Fruit fly (Drosophila melanogaster) whole organism, embryonic: Measurements from ENCODE around the gene Cwc25.
A peak's percentile ranks its signal among the peaks of the same experiment; 100 is the strongest.

Experiments used
- Adf1 ChIP-seq: fragments of 200-800 bp; sonication (Bioruptor generic); IDR thresholded peaks from 2 replicates; pipeline ENCODE4 v1.3.6; 2022; ENCODE audit warnings: missing biosample characterization, missing genetic modification characterization
- CG10274 ChIP-seq: fragments of 200-800 bp; sonication (Bioruptor generic); optimal IDR thresholded peaks from 3 replicates; lab custom pipeline; 2017; ENCODE audit warnings: missing biosample characterization, mild to moderate bottlenecking, missing genetic modification characterization
- CG10366 ChIP-seq: fragments of 200-800 bp; sonication (Bioruptor generic); IDR thresholded peaks from 2 replicates; pipeline ENCODE4 v1.3.6; 2022; ENCODE audit warnings: missing biosample characterization, missing genetic modification characterization
- CG10543 ChIP-seq: fragments of 200-800 bp; sonication (Bioruptor generic); optimal IDR thresholded peaks from 3 replicates; lab custom pipeline; 2017; ENCODE audit warnings: missing biosample characterization, mild to moderate bottlenecking, missing genetic modification characterization, moderate library complexity
- CG14441 ChIP-seq: fragments of 200-800 bp; sonication (Bioruptor generic); IDR thresholded peaks from 2 replicates; pipeline ENCODE4 v1.3.6; 2022; ENCODE audit warnings: missing biosample characterization, missing genetic modification characterization
- CG14667 ChIP-seq: fragments of 200-800 bp; sonication (Bioruptor generic); IDR thresholded peaks from 2 replicates; pipeline ENCODE4 v1.3.6; 2022; ENCODE audit warnings: missing biosample characterization, missing genetic modification characterization
- CG14710 ChIP-seq: fragments of 200-800 bp; sonication (Bioruptor generic); optimal IDR thresholded peaks from 3 replicates; lab custom pipeline; 2019; ENCODE audit warnings: missing biosample characterization, mild to moderate bottlenecking, missing genetic modification characterization, moderate library complexity
- CG16779 ChIP-seq: fragments of 200-800 bp; sonication (Bioruptor generic); IDR thresholded peaks from 2 replicates; pipeline ENCODE4 v1.3.6; 2022; ENCODE audit warnings: missing biosample characterization, missing genetic modification characterization
- CG17359 ChIP-seq: fragments of 200-800 bp; sonication (Bioruptor generic); optimal IDR thresholded peaks from 3 replicates; lab custom pipeline; 2018; ENCODE audit warnings: missing biosample characterization, mild to moderate bottlenecking, missing genetic modification characterization, moderate library complexity
- CG17829 ChIP-seq: fragments of 200-800 bp; optimal IDR thresholded peaks from 2 replicates; lab custom pipeline; 2019; ENCODE audit warnings: missing biosample characterization, mild to moderate bottlenecking, missing genetic modification characterization, moderate library complexity
- CG18599 ChIP-seq: fragments of 200-800 bp; sonication (Bioruptor generic); optimal IDR thresholded peaks from 3 replicates; lab custom pipeline; 2017; ENCODE audit warnings: missing biosample characterization, missing genetic modification characterization, mild to moderate bottlenecking, moderate library complexity, missing genetic modification reagents
- CG2199 ChIP-seq: fragments of 200-800 bp; sonication (Bioruptor generic); IDR thresholded peaks from 3 replicates; pipeline ENCODE4 v1.3.6; 2022; ENCODE audit warnings: missing biosample characterization, missing genetic modification characterization
- CG31441 ChIP-seq: fragments of 200-800 bp; sonication (Bioruptor generic); IDR thresholded peaks from 2 replicates; pipeline ENCODE4 v1.3.6; 2022; ENCODE audit warnings: missing biosample characterization, missing genetic modification characterization
- CG33557 ChIP-seq: fragments of 200-800 bp; sonication (Bioruptor generic); optimal IDR thresholded peaks from 2 replicates; lab custom pipeline; 2019; ENCODE audit warnings: missing biosample characterization, mild to moderate bottlenecking, missing genetic modification characterization, moderate library complexity
- CG5953 ChIP-seq: fragments of 200-800 bp; sonication (Bioruptor generic); IDR thresholded peaks from 2 replicates; pipeline ENCODE4 v1.3.6; 2022; ENCODE audit warnings: missing biosample characterization, missing genetic modification characterization
- CG6254 ChIP-seq: fragments of 200-800 bp; sonication (Bioruptor generic); optimal IDR thresholded peaks from 3 replicates; lab custom pipeline; 2017; ENCODE audit warnings: mild to moderate bottlenecking, missing biosample characterization, missing genetic modification reagents, missing genetic modification characterization
- CG6683 ChIP-seq: fragments of 200-800 bp; sonication (Bioruptor generic); optimal IDR thresholded peaks from 2 replicates; lab custom pipeline; 2017; ENCODE audit warnings: missing biosample characterization, mild to moderate bottlenecking, missing genetic modification characterization, missing genetic modification reagents
- CG9437 ChIP-seq: fragments of 200-800 bp; sonication (Bioruptor generic); optimal IDR thresholded peaks from 2 replicates; lab custom pipeline; 2018; ENCODE audit warnings: missing biosample characterization, mild to moderate bottlenecking, missing genetic modification characterization
- Dad ChIP-seq: fragments of 200-800 bp; sonication (Bioruptor generic); optimal IDR thresholded peaks from 3 replicates; lab custom pipeline; 2016; ENCODE audit warnings: missing biosample characterization, missing genetic modification characterization
- Dbx ChIP-seq: fragments of 200-800 bp; sonication (Bioruptor generic); IDR thresholded peaks from 3 replicates; pipeline ENCODE4 v1.3.6; 2022; ENCODE audit warnings: missing biosample characterization, missing genetic modification characterization
- E2f2 ChIP-seq: fragments of 200-800 bp; sonication (Bioruptor generic); IDR thresholded peaks from 2 replicates; pipeline ENCODE4 v1.3.6; 2022; ENCODE audit warnings: missing biosample characterization, missing genetic modification characterization
- Ets65A ChIP-seq: fragments of 200-800 bp; sonication (Bioruptor generic); peaks from one replicate; lab custom pipeline; 2016; ENCODE audit warnings: missing biosample characterization, missing genetic modification characterization
- Fer1 ChIP-seq: fragments of 200-800 bp; sonication (Bioruptor generic); optimal IDR thresholded peaks from 2 replicates; lab custom pipeline; 2017; ENCODE audit warnings: missing biosample characterization, mild to moderate bottlenecking, missing genetic modification characterization
- H2.0 ChIP-seq: fragments of 200-800 bp; sonication (Bioruptor generic); IDR thresholded peaks from 2 replicates; pipeline ENCODE4 v1.3.6; 2022; ENCODE audit warnings: missing biosample characterization, missing genetic modification characterization
- Hmr ChIP-seq: fragments of 200-800 bp; sonication (Bioruptor generic); optimal IDR thresholded peaks from 3 replicates; lab custom pipeline; 2017; ENCODE audit warnings: mild to moderate bottlenecking, missing biosample characterization, missing genetic modification reagents, missing genetic modification characterization
- Lpt ChIP-seq: fragments of >200 bp; optimal IDR thresholded peaks from 2 replicates; lab custom pipeline; 2018; ENCODE audit warnings: missing biosample characterization, missing genetic modification characterization
- Myb ChIP-seq: fragments of 200-800 bp; sonication (Bioruptor generic); optimal IDR thresholded peaks from 2 replicates; lab custom pipeline; 2016; ENCODE audit warnings: missing biosample characterization, missing genetic modification characterization
- Rfx ChIP-seq: fragments of 200-800 bp; sonication (Bioruptor generic); IDR thresholded peaks from 2 replicates; pipeline ENCODE4 v1.3.6; 2022; ENCODE audit warnings: missing biosample characterization, missing genetic modification characterization
- Xrp1 ChIP-seq: fragments of 200-800 bp; sonication (Bioruptor generic); IDR thresholded peaks from 2 replicates; pipeline ENCODE4 v1.3.6; 2022; ENCODE audit warnings: missing biosample characterization, missing genetic modification characterization
- aop ChIP-seq: fragments of 200-800 bp; sonication (Bioruptor generic); IDR thresholded peaks from 2 replicates; pipeline ENCODE4 v1.3.6; 2022; ENCODE audit warnings: missing biosample characterization, missing genetic modification characterization
- bcd ChIP-seq: fragments of 200-800 bp; sonication (Bioruptor generic); optimal IDR thresholded peaks from 2 replicates; lab custom pipeline; 2017; ENCODE audit warnings: missing biosample characterization, mild to moderate bottlenecking, missing genetic modification characterization
- caup ChIP-seq: fragments of 200-800 bp; sonication (Bioruptor generic); optimal IDR thresholded peaks from 3 replicates; lab custom pipeline; 2017; ENCODE audit warnings: missing biosample characterization, mild to moderate bottlenecking, missing genetic modification characterization, moderate library complexity; ENCODE audit not compliant: severe bottlenecking
- chm ChIP-seq: fragments of 200-800 bp; sonication (Bioruptor generic); IDR thresholded peaks from 2 replicates; pipeline ENCODE4 v1.3.6; 2022; ENCODE audit warnings: missing biosample characterization, missing genetic modification characterization
- cwo ChIP-seq: fragments of 200-800 bp; sonication (Bioruptor generic); optimal IDR thresholded peaks from 3 replicates; lab custom pipeline; 2017; ENCODE audit warnings: missing biosample characterization, missing genetic modification characterization, mild to moderate bottlenecking, moderate library complexity, missing genetic modification reagents
- fd3F ChIP-seq: fragments of 200-800 bp; sonication (Bioruptor generic); optimal IDR thresholded peaks from 2 replicates; lab custom pipeline; 2018; ENCODE audit warnings: missing biosample characterization, mild to moderate bottlenecking, missing genetic modification characterization, moderate library complexity
- ftz-f1 ChIP-seq: fragments of 200-800 bp; sonication (Bioruptor generic); optimal IDR thresholded peaks from 2 replicates; lab custom pipeline; 2016; ENCODE audit warnings: missing biosample characterization, missing genetic modification characterization
- fu2 ChIP-seq: fragments of 200-800 bp; sonication (Bioruptor generic); optimal IDR thresholded peaks from 2 replicates; lab custom pipeline; 2016; ENCODE audit warnings: missing biosample characterization, missing genetic modification characterization
- gcm ChIP-seq: fragments of 200-800 bp; sonication (Bioruptor generic); optimal IDR thresholded peaks from 2 replicates; lab custom pipeline; 2019; ENCODE audit warnings: missing biosample characterization, mild to moderate bottlenecking, missing genetic modification characterization, moderate library complexity
- gfzf ChIP-seq: fragments of 200-800 bp; sonication (Bioruptor generic); optimal IDR thresholded peaks from 2 replicates; lab custom pipeline; 2016; ENCODE audit warnings: missing biosample characterization, mild to moderate bottlenecking, missing genetic modification characterization, moderate library complexity
- gro ChIP-seq: fragments of 200-800 bp; sonication (Bioruptor generic); optimal IDR thresholded peaks from 2 replicates; lab custom pipeline; 2016; ENCODE audit warnings: missing biosample characterization, missing genetic modification characterization
- onecut ChIP-seq: fragments of 200-800 bp; sonication (Bioruptor generic); IDR thresholded peaks from 2 replicates; pipeline ENCODE4 v1.3.6; 2022; ENCODE audit warnings: missing biosample characterization, missing genetic modification characterization
- pan ChIP-seq, 4 experiments: fragments of >200 bp in 3 of 4; fragments of 200-800 bp in 1 of 4; sonication (Bioruptor generic) in 1 of 4; optimal IDR thresholded peaks in 3 of 4; IDR thresholded peaks in 1 of 4; 2 replicates each; pipeline versions ENCODE4 v1.3.6 to Lab custom; 2017 to 2022; ENCODE audit warnings: missing biosample characterization in 2 of 4, missing genetic modification characterization in 2 of 4, mixed read lengths in 1 of 4
- psq ChIP-seq: fragments of 200-800 bp; sonication (Bioruptor generic); optimal IDR thresholded peaks from 2 replicates; lab custom pipeline; 2017; ENCODE audit warnings: missing biosample characterization, missing genetic modification characterization
- shn ChIP-seq: fragments of 200-800 bp; sonication (Bioruptor generic); optimal IDR thresholded peaks from 3 replicates; lab custom pipeline; 2016; ENCODE audit warnings: missing biosample characterization, missing genetic modification characterization
- slbo ChIP-seq: fragments of 200-800 bp; sonication (Bioruptor generic); IDR thresholded peaks from 2 replicates; pipeline ENCODE4 v1.3.6; 2022; ENCODE audit warnings: missing biosample characterization, missing genetic modification characterization
- tgo ChIP-seq: fragments of 200-800 bp; sonication (Bioruptor generic); IDR thresholded peaks from 3 replicates; pipeline ENCODE4 v1.3.6; 2022; ENCODE audit warnings: missing biosample characterization, missing genetic modification characterization
- tin ChIP-seq: fragments of 200-800 bp; sonication (Bioruptor generic); optimal IDR thresholded peaks from 3 replicates; lab custom pipeline; 2016; ENCODE audit warnings: missing biosample characterization, missing genetic modification characterization
- twi ChIP-seq: fragments of 200-800 bp; optimal IDR thresholded peaks from 2 replicates; lab custom pipeline; 2019; ENCODE audit warnings: missing biosample characterization, mild to moderate bottlenecking, missing genetic modification characterization, moderate library complexity
- vvl ChIP-seq: fragments of 200-800 bp; sonication (Bioruptor generic); IDR thresholded peaks from 2 replicates; pipeline ENCODE4 v1.3.6; 2022; ENCODE audit warnings: missing biosample characterization, missing genetic modification characterization
- wor ChIP-seq: fragments of 200-800 bp; sonication (Bioruptor generic); IDR thresholded peaks from 2 replicates; pipeline ENCODE4 v1.3.6; 2022; ENCODE audit warnings: missing biosample characterization, missing genetic modification characterization

Cwc25 gene

dm6 chr2L:2729882-2730281, 15.0 kb upstream of the Cwc25 start (continued):
- peak; percentile 64; the same call in 1 of the 2 replicates for TF ChIP-seq CG16779 (GFP tag; lab: Robert Waterston, UW)
- TF ChIP-seq tin (GFP tag; lab: Kevin White, UChicago): peak; percentile 40
- no peak; the same call in 1 of the 2 replicates for TF ChIP-seq E2f2
- TF ChIP-seq CG5953 (GFP tag; lab: Robert Waterston, UW): no peak
- TF ChIP-seq Myb: no peak
- no peak for TF ChIP-seq Lpt
- TF ChIP-seq gfzf (GFP tag; lab: Kevin White, UChicago): no peak
- TF ChIP-seq H2.0 (GFP tag; lab: Robert Waterston, UW): peak; percentile 49
- TF ChIP-seq Fer1: peak; percentile 61
- TF ChIP-seq pan (optimal IDR thresholded peaks at IDR 0.05; lab: Kevin White, UChicago): no peak
- TF ChIP-seq pan (GFP tag; optimal IDR thresholded peaks at IDR 0.05 in 1 of 2, IDR thresholded peaks at IDR 0.05 in 1 of 2): peak in 1 of 2 experiments; percentile 63
- peak; percentile 80 for TF ChIP-seq CG10543 (GFP tag; lab: Kevin White, UChicago)
- TF ChIP-seq Xrp1 (GFP tag; lab: Robert Waterston, UW): 0 out of 2 replicates have a peak, but pooled peaks have one; percentile 29
- TF ChIP-seq gro (GFP tag; lab: Kevin White, UChicago): no peak
- TF ChIP-seq CG18599 (GFP tag; lab: Kevin White, UChicago): peak; percentile 68
- TF ChIP-seq Hmr: peak; percentile 61
- peak; percentile 73 for TF ChIP-seq CG14441 (GFP tag; lab: Robert Waterston, UW)
- TF ChIP-seq CG10274 (GFP tag; lab: Kevin White, UChicago): peak; percentile 49
- TF ChIP-seq CG31441 (GFP tag; lab: Robert Waterston, UW): 0 out of 2 replicates have a peak, but pooled peaks have one; percentile 16
- TF ChIP-seq cwo (GFP tag; lab: Kevin White, UChicago): peak; percentile 32
- no peak for TF ChIP-seq wor (GFP tag; lab: Robert Waterston, UW)
- peak; percentile 51 for TF ChIP-seq caup (GFP tag; lab: Kevin White, UChicago)
- TF ChIP-seq CG14710: no peak
- TF ChIP-seq Adf1 (GFP tag; lab: Robert Waterston, UW): 0 out of 2 replicates have a peak, but pooled peaks have one; percentile 24
- TF ChIP-seq twi (tag; lab: Kevin White, UChicago): no peak
- TF ChIP-seq fd3F (GFP tag; lab: Kevin White, UChicago): peak; percentile 27
- no peak for TF ChIP-seq Dad
- TF ChIP-seq gcm (GFP tag; lab: Kevin White, UChicago): no peak
- TF ChIP-seq CG14667: peak; percentile 44; the same call in 1 of the 2 replicates
- no peak; the same call in 1 of the 2 replicates for TF ChIP-seq chm (GFP tag; lab: Robert Waterston, UW)
- TF ChIP-seq onecut: peak; percentile 6; the same call in 1 of the 2 replicates
- peak; percentile 39; the same call in 1 of the 2 replicates for TF ChIP-seq CG10366 (GFP tag; lab: Robert Waterston, UW)
- peak; percentile 8 for TF ChIP-seq CG17829 (tag; lab: Kevin White, UChicago)
- TF ChIP-seq Rfx (GFP tag; lab: Robert Waterston, UW): peak; percentile 88
- no peak for TF ChIP-seq CG9437
- no peak for TF ChIP-seq aop (GFP tag; lab: Robert Waterston, UW)
- TF ChIP-seq CG6683 (GFP tag; lab: Kevin White, UChicago): no peak
- peak; percentile 70 for TF ChIP-seq slbo (GFP tag; lab: Robert Waterston, UW)
- TF ChIP-seq bcd (GFP tag; lab: Kevin White, UChicago): peak; percentile 50
- TF ChIP-seq CG33557: no peak
- 0 out of 3 replicates have a peak, but pooled peaks have one; percentile 48 for TF ChIP-seq CG2199 (GFP tag; lab: Robert Waterston, UW)
- TF ChIP-seq fu2 (GFP tag; lab: Kevin White, UChicago): no peak
- TF ChIP-seq shn (GFP tag; lab: Kevin White, UChicago): no peak
- TF ChIP-seq Ets65A: peak; percentile 73
- no peak for TF ChIP-seq CG6254 (GFP tag; lab: Kevin White, UChicago)
- TF ChIP-seq vvl (GFP tag; lab: Robert Waterston, UW): peak; percentile 54; the same call in 1 of the 2 replicates
- peak; percentile 43 for TF ChIP-seq CG17359 (tag; lab: Kevin White, UChicago)
- peak; percentile 34; the same call in 2 of the 3 replicates for TF ChIP-seq tgo (GFP tag; lab: Robert Waterston, UW)
- TF ChIP-seq ftz-f1: peak; percentile 58
- peak; percentile 62; the same call in 2 of the 3 replicates for TF ChIP-seq Dbx (GFP tag; lab: Robert Waterston, UW)
- no peak for TF ChIP-seq psq (GFP tag; lab: Kevin White, UChicago)
